Fruit fly (Drosophila melanogaster) whole organism, embryonic: ENCODE data around the gene CG33687.
A peak's percentile ranks its signal among the peaks of the same experiment; 100 is the strongest.

Experiments
- CG1233 ChIP-seq: fragments of 200-800 bp; sonication (Bioruptor generic); optimal IDR thresholded peaks from 4 replicates; lab custom pipeline; 2018; ENCODE audit warnings: missing biosample characterization, mild to moderate bottlenecking, missing genetic modification characterization
- CG12769 ChIP-seq: fragments of 200-800 bp; sonication (Bioruptor generic); optimal IDR thresholded peaks from 2 replicates; lab custom pipeline; 2019; ENCODE audit warnings: missing biosample characterization, mild to moderate bottlenecking, missing genetic modification characterization, moderate library complexity
- CG13624 ChIP-seq: fragments of 200-800 bp; sonication (Bioruptor generic); optimal IDR thresholded peaks from 2 replicates; lab custom pipeline; 2016; ENCODE audit warnings: missing biosample characterization, missing genetic modification characterization
- CG2120 ChIP-seq: fragments of 200-800 bp; sonication (Bioruptor generic); optimal IDR thresholded peaks from 3 replicates; lab custom pipeline; 2016; ENCODE audit warnings: missing biosample characterization, missing genetic modification characterization
- Kr ChIP-seq: fragments of 200-800 bp; sonication (Bioruptor generic); optimal IDR thresholded peaks from 2 replicates; lab custom pipeline; 2017; ENCODE audit warnings: missing biosample characterization, mild to moderate bottlenecking, missing genetic modification characterization
- NC2β ChIP-seq: fragments of 200-800 bp; sonication (Bioruptor generic); optimal IDR thresholded peaks from 2 replicates; lab custom pipeline; 2016; ENCODE audit warnings: missing biosample characterization, missing genetic modification characterization
- Sin3A ChIP-seq: fragments of >200 bp; optimal IDR thresholded peaks from 2 replicates; lab custom pipeline; 2018
- disco-r ChIP-seq: fragments of 200-800 bp; sonication (Bioruptor generic); optimal IDR thresholded peaks from 2 replicates; lab custom pipeline; 2016; ENCODE audit warnings: missing biosample characterization, missing genetic modification characterization
- ind ChIP-seq: fragments of 200-800 bp; sonication (Bioruptor generic); optimal IDR thresholded peaks from 3 replicates; lab custom pipeline; 2016; ENCODE audit warnings: missing biosample characterization, missing genetic modification characterization
- pnt ChIP-seq: fragments of 200-800 bp; sonication (Bioruptor generic); optimal IDR thresholded peaks from 3 replicates; lab custom pipeline; 2016; ENCODE audit warnings: missing biosample characterization, missing genetic modification characterization
- sisA ChIP-seq: fragments of 200-800 bp; sonication (Bioruptor generic); IDR thresholded peaks from 2 replicates; pipeline ENCODE4 v1.3.6; 2022; ENCODE audit warnings: missing biosample characterization, missing genetic modification characterization
- tup ChIP-seq: fragments of 200-800 bp; sonication (Bioruptor generic); optimal IDR thresholded peaks from 2 replicates; lab custom pipeline; 2016; ENCODE audit warnings: missing biosample characterization, mild to moderate bottlenecking, missing genetic modification characterization, moderate library complexity
- usp ChIP-seq: fragments of >200 bp; optimal IDR thresholded peaks from 2 replicates; lab custom pipeline; 2017; ENCODE audit warnings: missing biosample characterization, missing genetic modification characterization

DNA sequence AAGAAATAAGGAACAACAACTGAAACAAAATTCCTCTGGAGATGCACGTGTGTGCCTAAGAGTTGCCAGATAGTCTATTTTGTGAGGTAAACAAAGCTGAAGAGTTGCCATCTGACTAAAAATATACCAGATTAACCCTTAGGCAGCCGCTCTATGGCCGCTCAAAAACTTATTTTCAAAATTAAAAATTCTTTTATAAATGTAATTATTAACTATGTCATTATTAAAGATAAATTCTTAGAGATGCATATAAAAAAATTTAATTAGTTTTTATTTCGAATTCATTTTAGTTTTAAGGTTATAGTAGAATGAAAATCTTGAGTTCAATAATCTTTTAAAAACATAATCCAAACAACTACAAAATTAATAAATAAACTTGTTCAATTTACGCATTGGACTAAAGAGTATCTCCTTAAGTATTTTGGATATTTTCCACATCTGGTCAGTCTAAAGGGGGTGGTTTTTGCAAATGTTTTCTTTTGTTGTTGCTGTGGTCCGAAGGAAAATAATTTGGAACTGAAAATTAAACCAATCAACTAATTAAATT, 31.1 kb downstream of the CG33687 start, which contains the start of gene Tmx3:
- TF ChIP-seq sisA (GFP tag; lab: Robert Waterston, UW) (peak; percentile 90), NC2β (GFP tag; lab: Kevin White, UChicago) (peak; percentile 18), ind (GFP tag; lab: Kevin White, UChicago) (peak; percentile 82), pnt (GFP tag; lab: Kevin White, UChicago) (peak; percentile 55), CG1233 (GFP tag; lab: Kevin White, UChicago) (peak; percentile 85), CG13624 (GFP tag; lab: Kevin White, UChicago) (peak; percentile 56), CG2120 (GFP tag; lab: Kevin White, UChicago) (peak; percentile 88), disco-r (GFP tag; lab: Kevin White, UChicago) (peak; percentile 14), Kr (GFP tag; lab: Kevin White, UChicago) (no peak), usp (GFP tag; lab: Kevin White, UChicago) (no peak), tup (GFP tag; lab: Kevin White, UChicago) (peak; percentile 40), CG12769 (tag; lab: Kevin White, UChicago) (no peak), Sin3A (lab: Kevin White, UChicago) (no peak)
